Fruit fly (Drosophila melanogaster): ENCODE measurements around the gene Tpi.

DNA sequence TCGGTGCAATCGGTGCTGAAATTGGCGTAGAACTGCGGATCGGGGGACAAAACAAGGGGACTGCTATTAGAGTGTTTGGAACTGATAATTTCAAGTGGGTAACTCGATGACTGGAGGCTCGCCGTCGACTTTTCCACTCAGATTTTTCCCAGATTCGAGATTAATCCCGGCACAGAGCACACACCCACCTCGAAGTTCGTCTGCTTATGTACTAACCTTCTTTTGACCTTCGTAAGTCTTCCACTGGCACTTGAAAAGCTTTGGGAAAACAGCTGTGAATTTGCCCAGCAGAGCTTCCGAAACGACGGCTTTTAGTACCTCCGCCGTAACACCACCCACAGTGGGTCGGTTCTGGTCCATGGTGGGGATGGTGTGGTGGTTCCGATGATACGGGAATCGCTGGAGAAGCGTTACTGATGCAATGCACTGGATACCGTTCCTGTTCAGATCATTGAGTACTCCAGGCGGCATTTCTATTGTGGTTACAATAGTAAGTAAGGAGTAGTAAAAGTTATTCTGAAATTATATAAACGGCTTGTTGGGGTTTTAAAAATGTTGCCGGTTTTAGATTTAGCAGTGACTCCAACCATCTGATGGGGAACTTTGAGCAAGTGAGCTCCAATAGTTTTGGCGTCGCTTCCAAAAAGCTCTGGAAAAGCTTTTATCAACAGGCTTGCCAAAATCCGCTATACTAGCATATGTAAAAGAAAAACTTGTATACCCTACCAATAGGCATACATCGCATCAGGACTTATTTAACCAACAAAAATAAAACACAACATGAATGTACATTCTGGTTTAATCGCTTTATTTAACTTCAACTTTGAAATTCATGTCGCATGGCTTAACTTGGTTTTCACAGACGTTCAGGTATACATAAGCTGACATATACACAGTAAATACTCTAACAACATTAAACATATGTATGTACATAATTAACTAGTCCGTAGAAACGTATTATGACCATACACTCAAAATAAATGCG lies at the start of gene Tpi:
- TF ChIP-seq CG32264 (GFP tag; optimal IDR thresholded peaks at IDR 0.05), result no peak
- peak; percentile 29 for TF ChIP-seq Hr83 (GFP tag; optimal IDR thresholded peaks at IDR 0.05; ENCODE audit: poor library complexity, severe bottlenecking)
- no peak for TF ChIP-seq Mio (GFP tag; optimal IDR thresholded peaks at IDR 0.05)
- no peak for TF ChIP-seq Sp1 (GFP tag; optimal IDR thresholded peaks at IDR 0.05)
- TF ChIP-seq ey (GFP tag; optimal IDR thresholded peaks at IDR 0.05), result peak; percentile 52
- TF ChIP-seq psq (GFP tag; optimal IDR thresholded peaks at IDR 0.05), result peak; percentile 58
- no peak for TF ChIP-seq Hnf4 (GFP tag; optimal IDR thresholded peaks at IDR 0.05)
- TF ChIP-seq sv (GFP tag; optimal IDR thresholded peaks at IDR 0.05), result no peak
- no peak for TF ChIP-seq tai (GFP tag; optimal IDR thresholded peaks at IDR 0.05)
- TF ChIP-seq dl (GFP tag; optimal IDR thresholded peaks at IDR 0.05; ENCODE audit: insufficient read depth in 1 of 2, partially characterized antibody in 2 of 2), result no peak

Measured in whole organism, wandering third instar larva.